In genomic region chrX:3838648-3839047, dm6 we compare ENCODE assay signal across 1 fruit fly cellular context.
A peak's percentile ranks its signal among the peaks of the same experiment; 100 is the strongest.
TF ChIP-seq lines count a peak whose summit lies in the region.

No protein-coding gene starts in this region.

TF ChIP-seq in whole organism, embryonic, 481 proteins besides CTCF, POLR2A, EP300 and RAD21 (continued from another document and continues in another):
- TF ChIP-seq CG42726 (GFP tag; IDR thresholded peaks at IDR 0.05; lab: Robert Waterston, UW; ENCODE audit: partially characterized antibody) = no peak
- TF ChIP-seq Atf3 (GFP tag; optimal IDR thresholded peaks at IDR 0.05; lab: Kevin White, UChicago) = peak; percentile 59
- peak; percentile 85 for TF ChIP-seq lab (GFP tag; optimal IDR thresholded peaks at IDR 0.05; lab: Kevin White, UChicago)
- peak; percentile 54 for TF ChIP-seq CG8359 (GFP tag; optimal IDR thresholded peaks at IDR 0.05; lab: Kevin White, UChicago; ENCODE audit: borderline replicate concordance)
- no peak for TF ChIP-seq eyg (GFP tag; optimal IDR thresholded peaks at IDR 0.05; lab: Kevin White, UChicago)
- peak; percentile 26 for TF ChIP-seq CG14965 (GFP tag; optimal IDR thresholded peaks at IDR 0.05; lab: Kevin White, UChicago; ENCODE audit: borderline replicate concordance)
- TF ChIP-seq CG12219 (GFP tag; optimal IDR thresholded peaks at IDR 0.05; lab: Kevin White, UChicago) = peak; percentile 82
- peak; percentile 53 for TF ChIP-seq nau (GFP tag; optimal IDR thresholded peaks at IDR 0.05; lab: Kevin White, UChicago)
- peak; percentile 49; the same call in 1 of the 2 replicates for TF ChIP-seq klu (GFP tag; IDR thresholded peaks at IDR 0.05; lab: Robert Waterston, UW)
- peak; percentile 74 for TF ChIP-seq Dip3 (GFP tag; optimal IDR thresholded peaks at IDR 0.05; lab: Kevin White, UChicago)
- peak; percentile 82 for TF ChIP-seq Side (GFP tag; optimal IDR thresholded peaks at IDR 0.05; lab: Kevin White, UChicago)
- TF ChIP-seq PHDP (tag; optimal IDR thresholded peaks at IDR 0.05; lab: Kevin White, UChicago) = peak; percentile 80
- TF ChIP-seq Hmr (GFP tag; optimal IDR thresholded peaks at IDR 0.05; lab: Kevin White, UChicago) = peak; percentile 67
- TF ChIP-seq mam (GFP tag; optimal IDR thresholded peaks at IDR 0.05; lab: Kevin White, UChicago) = peak; percentile 68
- TF ChIP-seq jing (GFP tag; optimal IDR thresholded peaks at IDR 0.05; lab: Kevin White, UChicago) = peak; percentile 62
- TF ChIP-seq CG11504 (tag; optimal IDR thresholded peaks at IDR 0.05; lab: Kevin White, UChicago) = peak; percentile 87
- TF ChIP-seq CG14710 (tag; optimal IDR thresholded peaks at IDR 0.05; lab: Kevin White, UChicago) = peak; percentile 73
- TF ChIP-seq onecut (GFP tag; IDR thresholded peaks at IDR 0.05; lab: Robert Waterston, UW) = peak; percentile 78
- TF ChIP-seq CG13894 (tag; optimal IDR thresholded peaks at IDR 0.05; lab: Kevin White, UChicago) = peak; percentile 76
- TF ChIP-seq corto (GFP tag; optimal IDR thresholded peaks at IDR 0.05; lab: Kevin White, UChicago) = no peak
- TF ChIP-seq hbn (GFP tag; IDR thresholded peaks at IDR 0.05; lab: Robert Waterston, UW; ENCODE audit: partially characterized antibody) = no peak
- TF ChIP-seq H15 (GFP tag; IDR thresholded peaks at IDR 0.05; lab: Robert Waterston, UW) = peak; percentile 63; the same call in 2 of the 3 replicates
- no peak for TF ChIP-seq Opbp (GFP tag; IDR thresholded peaks at IDR 0.05; lab: Robert Waterston, UW; ENCODE audit: partially characterized antibody)
- TF ChIP-seq Chrac-16 (GFP tag; optimal IDR thresholded peaks at IDR 0.05; lab: Kevin White, UChicago) = peak; percentile 77
- TF ChIP-seq HLH3B (GFP tag; IDR thresholded peaks at IDR 0.05; lab: Robert Waterston, UW) = peak; percentile 82
- TF ChIP-seq CG11085 (GFP tag; IDR thresholded peaks at IDR 0.05; lab: Robert Waterston, UW) = 0 out of 2 replicates have a peak, but pooled peaks have one; percentile 30
- TF ChIP-seq Doc2 (GFP tag; IDR thresholded peaks at IDR 0.05; lab: Robert Waterston, UW) = no peak
- peak; percentile 76 for TF ChIP-seq Xbp1 (GFP tag; optimal IDR thresholded peaks at IDR 0.05; lab: Kevin White, UChicago)
- peak; percentile 71 for TF ChIP-seq CG12744 (GFP tag; optimal IDR thresholded peaks at IDR 0.05; lab: Kevin White, UChicago)
- TF ChIP-seq pita (GFP tag; optimal IDR thresholded peaks at IDR 0.05; lab: Kevin White, UChicago) = no peak
- TF ChIP-seq pnt (GFP tag; optimal IDR thresholded peaks at IDR 0.05; lab: Kevin White, UChicago) = peak; percentile 68
- TF ChIP-seq CG32772 (GFP tag; IDR thresholded peaks at IDR 0.05; lab: Robert Waterston, UW) = peak; percentile 74
- TF ChIP-seq kay (GFP tag; optimal IDR thresholded peaks at IDR 0.05; lab: Kevin White, UChicago) = peak; percentile 52
- TF ChIP-seq CG1602 (GFP tag; optimal IDR thresholded peaks at IDR 0.05; lab: Kevin White, UChicago) = peak; percentile 68
- no peak for TF ChIP-seq CG11560 (tag; IDR thresholded peaks at IDR 0.05; lab: Robert Waterston, UW)
- TF ChIP-seq CG33213 (GFP tag; optimal IDR thresholded peaks at IDR 0.05; lab: Kevin White, UChicago) = peak; percentile 76
- peak; percentile 78 for TF ChIP-seq CG1233 (GFP tag; optimal IDR thresholded peaks at IDR 0.05; lab: Kevin White, UChicago)
- no peak for TF ChIP-seq TFAM (GFP tag; optimal IDR thresholded peaks at IDR 0.05; lab: Kevin White, UChicago)
- TF ChIP-seq exex (tag; optimal IDR thresholded peaks at IDR 0.05; lab: Kevin White, UChicago) = peak; percentile 22
- TF ChIP-seq HHEX (GFP tag; optimal IDR thresholded peaks at IDR 0.05; lab: Kevin White, UChicago) = peak; percentile 82
- TF ChIP-seq CrebB (tag; optimal IDR thresholded peaks at IDR 0.05; lab: Kevin White, UChicago) = peak; percentile 77
- TF ChIP-seq abd-A (tag; optimal IDR thresholded peaks at IDR 0.05; lab: Kevin White, UChicago) = peak; percentile 87
- TF ChIP-seq CG14860 (GFP tag; IDR thresholded peaks at IDR 0.05; lab: Robert Waterston, UW; ENCODE audit: partially characterized antibody) = no peak
- TF ChIP-seq CG1603 (tag; optimal IDR thresholded peaks at IDR 0.05; lab: Kevin White, UChicago) = peak; percentile 80
- peak; percentile 85 for TF ChIP-seq lilli (GFP tag; optimal IDR thresholded peaks at IDR 0.05; lab: Kevin White, UChicago)
- TF ChIP-seq row (GFP tag; IDR thresholded peaks at IDR 0.05; lab: Robert Waterston, UW) = peak; percentile 84
- peak; percentile 80 for TF ChIP-seq her (GFP tag; optimal IDR thresholded peaks at IDR 0.05; lab: Kevin White, UChicago)
- no peak for TF ChIP-seq Tbp (GFP tag; optimal IDR thresholded peaks at IDR 0.05; lab: Kevin White, UChicago)
- peak; percentile 73 for TF ChIP-seq CG17385 (GFP tag; optimal IDR thresholded peaks at IDR 0.05; lab: Kevin White, UChicago)
- TF ChIP-seq az2 (GFP tag; optimal IDR thresholded peaks at IDR 0.05; lab: Kevin White, UChicago) = peak; percentile 78
- peak; percentile 67 for TF ChIP-seq CG15601 (tag; optimal IDR thresholded peaks at IDR 0.05; lab: Kevin White, UChicago)
- peak; percentile 39; the same call in 1 of the 2 replicates for TF ChIP-seq wdn (GFP tag; IDR thresholded peaks at IDR 0.05; lab: Robert Waterston, UW)
- TF ChIP-seq Deaf1 (tag; optimal IDR thresholded peaks at IDR 0.05; lab: Kevin White, UChicago) = peak; percentile 25
- TF ChIP-seq HLHmδ (GFP tag; optimal IDR thresholded peaks at IDR 0.05; lab: Kevin White, UChicago) = no peak
- peak; percentile 81 for TF ChIP-seq shn (GFP tag; optimal IDR thresholded peaks at IDR 0.05; lab: Kevin White, UChicago)
- peak; percentile 71 for TF ChIP-seq Rx (GFP tag; IDR thresholded peaks at IDR 0.05; lab: Robert Waterston, UW)
- TF ChIP-seq pum (GFP tag; optimal IDR thresholded peaks at IDR 0.05; lab: Kevin White, UChicago) = peak; percentile 58
- no peak for TF ChIP-seq Stat92E (GFP tag; optimal IDR thresholded peaks at IDR 0.05; lab: Kevin White, UChicago)
- TF ChIP-seq crc (GFP tag; optimal IDR thresholded peaks at IDR 0.05; lab: Kevin White, UChicago) = peak; percentile 0
- TF ChIP-seq NfI (GFP tag; optimal IDR thresholded peaks at IDR 0.05; lab: Kevin White, UChicago) = peak; percentile 79
- peak; percentile 71 for TF ChIP-seq CG1647 (GFP tag; optimal IDR thresholded peaks at IDR 0.05; lab: Kevin White, UChicago)
- peak; percentile 54 for TF ChIP-seq CG18764 (GFP tag; optimal IDR thresholded peaks at IDR 0.05; lab: Kevin White, UChicago)
- peak; percentile 81 for TF ChIP-seq Meics (GFP tag; optimal IDR thresholded peaks at IDR 0.05; lab: Kevin White, UChicago)
- TF ChIP-seq otp (GFP tag; IDR thresholded peaks at IDR 0.05; lab: Robert Waterston, UW) = peak; percentile 84
- peak; percentile 78 for TF ChIP-seq HmgZ (tag; optimal IDR thresholded peaks at IDR 0.05; lab: Kevin White, UChicago)
- peak; percentile 70 for TF ChIP-seq CG6272 (GFP tag; IDR thresholded peaks at IDR 0.05; lab: Robert Waterston, UW)
- TF ChIP-seq Atf6 (GFP tag; IDR thresholded peaks at IDR 0.05; lab: Robert Waterston, UW) = peak; percentile 77
- no peak for TF ChIP-seq CG3065 (GFP tag; optimal IDR thresholded peaks at IDR 0.05; lab: Kevin White, UChicago)
- peak; percentile 65 for TF ChIP-seq CG10147 (GFP tag; optimal IDR thresholded peaks at IDR 0.05; lab: Kevin White, UChicago)
- peak; percentile 72 for TF ChIP-seq BtbVII (GFP tag; optimal IDR thresholded peaks at IDR 0.05; lab: Kevin White, UChicago)
- peak; percentile 49; the same call in 2 of the 3 replicates for TF ChIP-seq croc (GFP tag; conservative IDR thresholded peaks at IDR 0.05; lab: Robert Waterston, UW)
- peak; percentile 71 for TF ChIP-seq CG7556 (GFP tag; optimal IDR thresholded peaks at IDR 0.05; lab: Kevin White, UChicago)
- TF ChIP-seq ato (GFP tag; IDR thresholded peaks at IDR 0.05; lab: Robert Waterston, UW; ENCODE audit: partially characterized antibody) = no peak
- TF ChIP-seq Aef1 (GFP tag; IDR thresholded peaks at IDR 0.05; lab: Robert Waterston, UW) = peak; percentile 77
- peak; percentile 52 for TF ChIP-seq CG3163 (GFP tag; optimal IDR thresholded peaks at IDR 0.05; lab: Kevin White, UChicago)
- TF ChIP-seq chn (GFP tag; optimal IDR thresholded peaks at IDR 0.05; lab: Kevin White, UChicago) = peak; percentile 84
- peak; percentile 65 for TF ChIP-seq ems (GFP tag; optimal IDR thresholded peaks at IDR 0.05; lab: Kevin White, UChicago)
- TF ChIP-seq CG6175 (GFP tag; IDR thresholded peaks at IDR 0.05; lab: Robert Waterston, UW) = 0 out of 3 replicates have a peak, but pooled peaks have one; percentile 35
- TF ChIP-seq pho (GFP tag; optimal IDR thresholded peaks at IDR 0.05; lab: Kevin White, UChicago) = peak; percentile 67
- TF ChIP-seq Ets65A (GFP tag; lab: Kevin White, UChicago) = peak; percentile 94
- TF ChIP-seq Fer1 (GFP tag; optimal IDR thresholded peaks at IDR 0.05; lab: Kevin White, UChicago) = peak; percentile 80
- peak; percentile 82 for TF ChIP-seq Sox102F (GFP tag; optimal IDR thresholded peaks at IDR 0.05; lab: Kevin White, UChicago)
- peak; percentile 69 for TF ChIP-seq CG10366 (GFP tag; IDR thresholded peaks at IDR 0.05; lab: Robert Waterston, UW)
- peak; percentile 30; the same call in 1 of the 3 replicates for TF ChIP-seq sr (GFP tag; IDR thresholded peaks at IDR 0.05; lab: Robert Waterston, UW)
- TF ChIP-seq tgo (GFP tag; IDR thresholded peaks at IDR 0.05; lab: Robert Waterston, UW) = peak; percentile 82
- TF ChIP-seq CG8478 (optimal IDR thresholded peaks at IDR 0.05; lab: Kevin White, UChicago) = no peak
- peak; percentile 57 for TF ChIP-seq CG6765 (GFP tag; optimal IDR thresholded peaks at IDR 0.05; lab: Kevin White, UChicago)
- TF ChIP-seq fru (optimal IDR thresholded peaks at IDR 0.05; lab: Kevin White, UChicago) = no peak
- TF ChIP-seq Med (GFP tag; lab: Kevin White, UChicago) = peak; percentile 95
- peak; percentile 71 for TF ChIP-seq salm (tag; optimal IDR thresholded peaks at IDR 0.05; lab: Kevin White, UChicago)
- peak; percentile 68 for TF ChIP-seq CG3847 (GFP tag; IDR thresholded peaks at IDR 0.05; lab: Robert Waterston, UW)
- TF ChIP-seq slp2 (GFP tag; optimal IDR thresholded peaks at IDR 0.05; lab: Kevin White, UChicago) = peak; percentile 70
- peak; percentile 69 for TF ChIP-seq CG11247 (GFP tag; IDR thresholded peaks at IDR 0.05; lab: Robert Waterston, UW)
- peak; percentile 62 for TF ChIP-seq cwo (GFP tag; optimal IDR thresholded peaks at IDR 0.05; lab: Kevin White, UChicago)
- peak; percentile 14 for TF ChIP-seq cato (GFP tag; optimal IDR thresholded peaks at IDR 0.05; lab: Kevin White, UChicago; ENCODE audit: borderline replicate concordance)
- TF ChIP-seq nom (GFP tag; optimal IDR thresholded peaks at IDR 0.05; lab: Kevin White, UChicago) = peak; percentile 12
- peak; percentile 75 for TF ChIP-seq repo (GFP tag; optimal IDR thresholded peaks at IDR 0.05; lab: Kevin White, UChicago)
- peak; percentile 43 for TF ChIP-seq fd102C (GFP tag; optimal IDR thresholded peaks at IDR 0.05; lab: Kevin White, UChicago)
- peak; percentile 80 for TF ChIP-seq Xrp1 (GFP tag; IDR thresholded peaks at IDR 0.05; lab: Robert Waterston, UW)
- TF ChIP-seq HLH54F (GFP tag; optimal IDR thresholded peaks at IDR 0.05; lab: Kevin White, UChicago) = peak; percentile 78
- peak; percentile 55 for TF ChIP-seq CG4707 (GFP tag; optimal IDR thresholded peaks at IDR 0.05; lab: Kevin White, UChicago)
- peak; percentile 77 for TF ChIP-seq grau (tag; optimal IDR thresholded peaks at IDR 0.05; lab: Kevin White, UChicago)
- TF ChIP-seq lola (GFP tag; optimal IDR thresholded peaks at IDR 0.05; lab: Kevin White, UChicago) = peak in 1 of 3 experiments; percentile 67
- peak; percentile 92 for TF ChIP-seq sd (tag; optimal IDR thresholded peaks at IDR 0.05; lab: Kevin White, UChicago)
- peak; percentile 67 for TF ChIP-seq CG8089 (GFP tag; optimal IDR thresholded peaks at IDR 0.05; lab: Kevin White, UChicago)
- TF ChIP-seq Neu2 (GFP tag; optimal IDR thresholded peaks at IDR 0.05; lab: Kevin White, UChicago; ENCODE audit: borderline replicate concordance) = no peak
- no peak for TF ChIP-seq CG2129 (GFP tag; IDR thresholded peaks at IDR 0.05; lab: Robert Waterston, UW; ENCODE audit: partially characterized antibody)
- TF ChIP-seq p53 (GFP tag; optimal IDR thresholded peaks at IDR 0.05; lab: Kevin White, UChicago) = no peak
- no peak for TF ChIP-seq CG15073 (GFP tag; optimal IDR thresholded peaks at IDR 0.05; lab: Kevin White, UChicago)
- TF ChIP-seq ro (GFP tag; IDR thresholded peaks at IDR 0.05; lab: Robert Waterston, UW) = peak; percentile 37; the same call in 1 of the 2 replicates
- 0 out of 4 replicates have a peak, but pooled peaks have one; percentile 59 for TF ChIP-seq chinmo (GFP tag; IDR thresholded peaks at IDR 0.05; lab: Robert Waterston, UW; ENCODE audit: partially characterized antibody)
- TF ChIP-seq D19A (tag; optimal IDR thresholded peaks at IDR 0.05; lab: Kevin White, UChicago) = peak; percentile 63
- peak; percentile 89 for TF ChIP-seq CG12769 (tag; optimal IDR thresholded peaks at IDR 0.05; lab: Kevin White, UChicago)
- peak; percentile 22 for TF ChIP-seq schlank (tag; optimal IDR thresholded peaks at IDR 0.05; lab: Kevin White, UChicago)
- peak; percentile 64 for TF ChIP-seq ttk (GFP tag; IDR thresholded peaks at IDR 0.05; lab: Robert Waterston, UW)
- peak; percentile 61 for TF ChIP-seq CG12299 (tag; optimal IDR thresholded peaks at IDR 0.05; lab: Kevin White, UChicago)
- peak; percentile 79 for TF ChIP-seq NC2β (GFP tag; optimal IDR thresholded peaks at IDR 0.05; lab: Kevin White, UChicago)
- TF ChIP-seq HmgD (GFP tag; optimal IDR thresholded peaks at IDR 0.05; lab: Kevin White, UChicago) = peak; percentile 14
- peak; percentile 51 for TF ChIP-seq NC2α (GFP tag; optimal IDR thresholded peaks at IDR 0.05; lab: Kevin White, UChicago)
- peak; percentile 53 for TF ChIP-seq CG9437 (GFP tag; optimal IDR thresholded peaks at IDR 0.05; lab: Kevin White, UChicago)
- peak; percentile 81 for TF ChIP-seq lmd (GFP tag; IDR thresholded peaks at IDR 0.05; lab: Robert Waterston, UW)
- peak; percentile 67 for TF ChIP-seq fu2 (GFP tag; optimal IDR thresholded peaks at IDR 0.05; lab: Kevin White, UChicago)
- peak; percentile 17 for TF ChIP-seq CG6654 (GFP tag; optimal IDR thresholded peaks at IDR 0.05; lab: Kevin White, UChicago)
- peak; percentile 81 for TF ChIP-seq Awh (GFP tag; IDR thresholded peaks at IDR 0.05; lab: Robert Waterston, UW)
- TF ChIP-seq Blimp-1 (GFP tag; optimal IDR thresholded peaks at IDR 0.05; lab: Kevin White, UChicago) = peak; percentile 71
- TF ChIP-seq CG9876 (GFP tag; optimal IDR thresholded peaks at IDR 0.05; lab: Kevin White, UChicago) = peak; percentile 61
- TF ChIP-seq chm (GFP tag; IDR thresholded peaks at IDR 0.05; lab: Robert Waterston, UW) = peak; percentile 80
- peak; percentile 60 for TF ChIP-seq Hr3 (GFP tag; optimal IDR thresholded peaks at IDR 0.05; lab: Kevin White, UChicago)
- TF ChIP-seq Hr51 (GFP tag; optimal IDR thresholded peaks at IDR 0.05; lab: Kevin White, UChicago) = peak; percentile 70 to 87
